Worm (Caenorhabditis elegans) whole organism, L3 larva: ENCODE results near the gene gpcp-2.

Experiments
- tbx-2 ChIP-seq: sonication (generic microtip); optimal IDR thresholded peaks from 2 replicates; lab custom pipeline; 2016; ENCODE audit warnings: mild to moderate bottlenecking, missing genetic modification characterization, missing compliant biosample characterization
- ztf-11 ChIP-seq: fragments of 150-350 bp; optimal IDR thresholded peaks from 2 replicates; lab custom pipeline; 2014; ENCODE audit warnings: missing biosample characterization, missing genetic modification characterization

- TF ChIP-seq tbx-2 (tag; lab: Kevin White, UChicago) = peak; percentile 61
- TF ChIP-seq ztf-11 (tag; lab: Kevin White, UChicago) = no peak
Observed at ce11 chrII:8106921-8107695, 33.9 kb upstream of the gpcp-2 start, which contains the start of the genes chst-1 and C41C4.9.
